Fruit fly (Drosophila melanogaster): Measurements from ENCODE around the gene Tdh.

Tdh gene

DNA sequence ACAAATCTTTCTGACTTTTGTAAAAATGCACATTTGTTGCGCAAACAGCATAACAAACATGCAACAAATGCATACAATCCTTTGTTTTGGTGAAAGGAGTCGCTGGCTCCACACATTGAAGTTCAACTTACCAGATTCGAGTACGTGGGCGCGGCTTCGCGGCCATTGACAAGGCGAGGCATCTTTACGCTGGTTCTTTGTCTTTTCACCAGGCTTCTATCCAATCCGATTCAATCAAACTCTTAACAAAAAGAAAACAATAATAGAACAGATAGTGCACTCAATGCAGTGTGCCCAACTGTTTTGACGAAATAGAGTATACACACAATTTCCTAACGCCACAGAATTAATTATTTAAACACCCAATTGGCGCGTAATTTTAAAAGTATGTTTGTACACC lies 36.6 kb upstream of the Tdh start, which contains the start of gene CG5262 (continued):
- peak; percentile 48; the same call in 1 of the 3 replicates for TF ChIP-seq CG2199 (GFP tag; IDR thresholded peaks at IDR 0.05)
- TF ChIP-seq CG4617 (GFP tag; optimal IDR thresholded peaks at IDR 0.05; ENCODE audit: borderline replicate concordance) = peak; percentile 83
- peak; percentile 21 for TF ChIP-seq CG12659 (GFP tag; optimal IDR thresholded peaks at IDR 0.05)
- TF ChIP-seq CG9215 (GFP tag; IDR thresholded peaks at IDR 0.05) = no peak
- no peak for TF ChIP-seq sens (GFP tag)
- TF ChIP-seq Sox100B (GFP tag; optimal IDR thresholded peaks at IDR 0.05) = no peak
- no peak for TF ChIP-seq z (GFP tag; IDR thresholded peaks at IDR 0.05)
- TF ChIP-seq Pdp1 (GFP tag; optimal IDR thresholded peaks at IDR 0.05) = peak in 1 of 2 experiments; percentile 55
- no peak for TF ChIP-seq Six4 (GFP tag; optimal IDR thresholded peaks at IDR 0.05)
- TF ChIP-seq Rx (GFP tag; IDR thresholded peaks at IDR 0.05) = no peak
- TF ChIP-seq CG3407 (GFP tag; optimal IDR thresholded peaks at IDR 0.05) = no peak
- peak; percentile 31 for TF ChIP-seq CG14710 (tag; optimal IDR thresholded peaks at IDR 0.05)
- TF ChIP-seq CG15514 (GFP tag; optimal IDR thresholded peaks at IDR 0.05) = peak; percentile 44
- TF ChIP-seq BEAF-32 (GFP tag; optimal IDR thresholded peaks at IDR 0.05) = peak; percentile 39
- TF ChIP-seq luna (GFP tag; optimal IDR thresholded peaks at IDR 0.05) = no peak
- no peak for TF ChIP-seq Poxn (GFP tag; IDR thresholded peaks at IDR 0.05)
- no peak for TF ChIP-seq Blimp-1 (GFP tag; optimal IDR thresholded peaks at IDR 0.05)

DNA sequence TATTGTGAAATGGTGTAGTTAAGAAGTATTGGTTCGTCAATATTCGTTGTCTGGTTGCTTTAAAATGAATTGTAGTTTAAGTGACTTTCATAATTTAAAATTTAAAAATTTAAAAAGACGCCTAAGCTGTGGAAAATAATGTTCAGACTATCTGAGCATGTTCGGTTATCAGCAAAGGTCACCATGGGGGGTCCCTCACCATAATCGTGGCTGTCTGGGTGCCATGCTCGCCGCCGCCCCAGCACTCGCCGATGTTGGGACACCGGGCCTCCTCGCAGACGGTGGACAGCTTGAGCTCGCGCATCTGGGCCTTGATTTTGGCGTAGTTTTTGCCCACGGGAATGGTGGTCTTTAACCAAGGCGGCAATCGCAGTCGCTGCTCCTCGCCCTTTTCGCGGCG lies 35.1 kb upstream of the Tdh start:
- TF ChIP-seq aop (GFP tag; IDR thresholded peaks at IDR 0.05) (no peak), pb (GFP tag; optimal IDR thresholded peaks at IDR 0.05) (no peak), Lpt (GFP tag; optimal IDR thresholded peaks at IDR 0.05) (no peak), Nf-YA (GFP tag; IDR thresholded peaks at IDR 0.05) (no peak), Bgb (GFP tag; IDR thresholded peaks at IDR 0.05; ENCODE audit: partially characterized antibody) (peak; percentile 13), CG4854 (GFP tag; optimal IDR thresholded peaks at IDR 0.05) (no peak), HmgD (GFP tag; optimal IDR thresholded peaks at IDR 0.05) (no peak), Spps (tag; optimal IDR thresholded peaks at IDR 0.05) (no peak), toy (GFP tag; IDR thresholded peaks at IDR 0.05) (no peak), dpn (GFP tag; optimal IDR thresholded peaks at IDR 0.05) (no peak), gce (GFP tag; IDR thresholded peaks at IDR 0.05) (no peak), sug (tag; optimal IDR thresholded peaks at IDR 0.05) (peak; percentile 99), bab2 (GFP tag; optimal IDR thresholded peaks at IDR 0.05) (no peak), sens (GFP tag) (no peak), inv (GFP tag; IDR thresholded peaks at IDR 0.05; ENCODE audit: partially characterized antibody) (no peak), CG6791 (GFP tag; IDR thresholded peaks at IDR 0.05; ENCODE audit: partially characterized antibody) (no peak)

- TF ChIP-seq Sin3A (optimal IDR thresholded peaks at IDR 0.05) (peak; percentile 73), CG2116 (GFP tag; optimal IDR thresholded peaks at IDR 0.05) (peak; percentile 69), Fer1 (GFP tag; optimal IDR thresholded peaks at IDR 0.05) (peak; percentile 3), seq (GFP tag; IDR thresholded peaks at IDR 0.05) (no peak), Med (GFP tag) (peak; percentile 90), CG14965 (GFP tag; optimal IDR thresholded peaks at IDR 0.05; ENCODE audit: borderline replicate concordance) (no peak), oc (tag; optimal IDR thresholded peaks at IDR 0.05) (peak; percentile 20), CG2199 (GFP tag; IDR thresholded peaks at IDR 0.05) (no peak), pnt (GFP tag; optimal IDR thresholded peaks at IDR 0.05) (no peak), br (optimal IDR thresholded peaks at IDR 0.05) (no peak), stwl (tag; optimal IDR thresholded peaks at IDR 0.05) (peak; percentile 66), gce (GFP tag; IDR thresholded peaks at IDR 0.05) (no peak), gem (tag; optimal IDR thresholded peaks at IDR 0.05) (no peak), pan (optimal IDR thresholded peaks at IDR 0.05) (no peak), pan (GFP tag; optimal IDR thresholded peaks at IDR 0.05 in 1 of 2, IDR thresholded peaks at IDR 0.05 in 1 of 2) (no peak), CG16813 (GFP tag; IDR thresholded peaks at IDR 0.05; ENCODE audit: partially characterized antibody) (peak; percentile 59; the same call in 2 of the 3 replicates), CG12391 (tag; optimal IDR thresholded peaks at IDR 0.05) (no peak), Mrtf (GFP tag; IDR thresholded peaks at IDR 0.05) (no peak), sens (GFP tag) (peak; percentile 88), CG1603 (tag; optimal IDR thresholded peaks at IDR 0.05) (no peak), CG4820 (GFP tag; optimal IDR thresholded peaks at IDR 0.05) (no peak), nerfin-1 (tag; optimal IDR thresholded peaks at IDR 0.05) (no peak), CG12659 (GFP tag; optimal IDR thresholded peaks at IDR 0.05) (peak; percentile 56)
These were observed 34.4 kb upstream of the Tdh start, which contains the start of the genes Las and Psn for dm6 chr3L:20432297-20432696. Gene Las (minus strand): TSS chr3L:20432361. Gene Psn (plus strand): TSS chr3L:20432468.
